Fruit fly (Drosophila melanogaster): ENCODE results near the gene Mob2.

Mob2 gene

DNA sequence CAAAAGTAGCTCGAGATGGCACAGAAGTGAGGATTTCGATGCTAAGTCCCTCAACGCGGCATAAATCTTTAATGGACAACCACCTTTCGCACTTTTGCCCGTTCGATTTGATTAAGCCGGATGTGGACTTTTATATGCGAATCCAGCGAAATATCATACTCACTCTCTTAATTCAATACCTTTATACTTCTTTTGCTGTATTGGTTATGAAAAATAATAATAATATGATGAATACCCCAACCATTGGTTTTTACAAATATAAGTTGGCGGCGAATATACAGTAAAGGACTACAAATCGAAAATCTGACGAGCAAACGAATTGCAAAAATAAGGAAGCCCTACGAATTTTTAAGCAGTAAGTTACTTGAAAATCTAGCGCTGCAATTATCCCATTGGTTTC lies 89.0 kb downstream of the Mob2 start, which contains the start of gene Vha16-3:
Gene Vha16-3 (plus strand): TSS at position 301 of the 400 bp plus-strand sequence.
- TF ChIP-seq CG30431 (GFP tag; optimal IDR thresholded peaks at IDR 0.05), result no peak
- no peak for TF ChIP-seq CG17912 (GFP tag; optimal IDR thresholded peaks at IDR 0.05)
- no peak for TF ChIP-seq vnd (GFP tag; IDR thresholded peaks at IDR 0.05; ENCODE audit: partially characterized antibody)
- no peak for TF ChIP-seq CG3726 (GFP tag; IDR thresholded peaks at IDR 0.05)
- TF ChIP-seq Doc2 (GFP tag; IDR thresholded peaks at IDR 0.05), result no peak
- no peak for TF ChIP-seq bab2 (GFP tag; optimal IDR thresholded peaks at IDR 0.05)
- no peak for TF ChIP-seq CG10267 (tag; optimal IDR thresholded peaks at IDR 0.05)
- TF ChIP-seq az2 (GFP tag; optimal IDR thresholded peaks at IDR 0.05), result no peak
- TF ChIP-seq Oaz (GFP tag; IDR thresholded peaks at IDR 0.05), result no peak
- no peak for TF ChIP-seq CG9876 (GFP tag; optimal IDR thresholded peaks at IDR 0.05)
- no peak for TF ChIP-seq Side (GFP tag; optimal IDR thresholded peaks at IDR 0.05)
- TF ChIP-seq CG9932 (GFP tag; IDR thresholded peaks at IDR 0.05), result no peak
- TF ChIP-seq fd102C (GFP tag; optimal IDR thresholded peaks at IDR 0.05), result no peak

All from whole organism, embryonic.